Worm (Caenorhabditis elegans) whole organism, L2 larva: ENCODE results near the gene scl-1.

Source experiments
- blmp-1 ChIP-seq: sonication (generic microtip); optimal IDR thresholded peaks from 2 replicates; lab custom pipeline; 2017; ENCODE audit warnings: missing genetic modification characterization, mild to moderate bottlenecking, missing compliant biosample characterization, antibody characterized with exemption, moderate library complexity; ENCODE audit not compliant: insufficient read depth
- ceh-82 ChIP-seq: fragments of 150-350 bp; optimal IDR thresholded peaks from 2 replicates; lab custom pipeline; 2014; ENCODE audit warnings: missing biosample characterization, missing genetic modification characterization
- fos-1 ChIP-seq: fragments of 150-350 bp; optimal IDR thresholded peaks from 2 replicates; lab custom pipeline; 2014; ENCODE audit warnings: missing biosample characterization, missing genetic modification characterization
- nhr-6 ChIP-seq: fragments of 150-350 bp; optimal IDR thresholded peaks from 2 replicates; lab custom pipeline; 2014; ENCODE audit warnings: missing biosample characterization, missing genetic modification characterization

DNA sequence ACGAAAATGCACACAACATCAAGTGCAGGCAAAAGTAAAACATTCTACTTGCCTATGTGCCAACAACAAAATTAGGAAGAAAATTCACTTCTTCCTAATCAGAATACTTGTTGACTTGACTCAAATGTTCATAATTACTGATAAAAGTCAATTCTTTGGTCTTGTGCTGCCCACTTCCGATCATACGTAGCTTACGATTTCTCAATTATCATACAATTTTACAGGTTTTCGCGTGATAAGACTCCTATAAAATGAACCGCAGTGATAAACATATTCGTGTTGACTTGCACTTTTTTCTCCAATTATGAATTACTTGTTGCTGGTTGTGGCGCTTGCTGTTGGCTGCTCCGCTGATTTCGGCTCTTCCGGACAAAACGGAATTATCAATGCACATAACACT lies 1.3 kb downstream of the scl-1 start, which contains the start of gene scl-2:
- TF ChIP-seq nhr-6 (tag; lab: Kevin White, UChicago), result no peak
- no peak for TF ChIP-seq ceh-82 (tag; lab: Kevin White, UChicago)
- peak; percentile 98 for TF ChIP-seq fos-1 (tag; lab: Kevin White, UChicago)
- TF ChIP-seq blmp-1 (tag; lab: Kevin White, UChicago), result no peak
